Worm (Caenorhabditis elegans): ENCODE data around the gene C16B8.3.

ce11 chrX:3979146-3979545, 10.7 kb upstream of the C16B8.3 start:
- TF ChIP-seq mes-4 (tag; optimal IDR thresholded peaks at IDR 0.05), result no peak
- TF ChIP-seq hrde-1 (tag; optimal IDR thresholded peaks at IDR 0.05; ENCODE audit: borderline replicate concordance), result no peak
- TF ChIP-seq sptf-2 (GFP tag; optimal IDR thresholded peaks at IDR 0.05), result no peak
- no peak for TF ChIP-seq ceh-79 (tag; optimal IDR thresholded peaks at IDR 0.05)
- no peak for TF ChIP-seq C17E4.6 (GFP tag; IDR thresholded peaks at IDR 0.05)
- no peak for TF ChIP-seq cebp-1 (GFP tag; IDR thresholded peaks at IDR 0.05)
- no peak for TF ChIP-seq cebp-1 (tag; optimal IDR thresholded peaks at IDR 0.05)
- TF ChIP-seq sea-2 (GFP tag; IDR thresholded peaks at IDR 0.05), result no peak
- no peak for TF ChIP-seq Y56A3A.18 (GFP tag; IDR thresholded peaks at IDR 0.05)

Data from whole organism, young adult.